Worm (Caenorhabditis elegans) whole organism, midembryonic: ENCODE data around the gene F22F7.4.

Source experiments
- T22C8.4 ChIP-seq: fragments of 200-800 bp; sonication (Bioruptor generic); IDR thresholded peaks from 2 replicates; pipeline ENCODE4 v1.3.6; 2022; ENCODE audit warnings: missing genetic modification characterization, missing compliant biosample characterization
- cog-1 ChIP-seq: sonication (generic microtip); optimal IDR thresholded peaks from 2 replicates; lab custom pipeline; 2016; ENCODE audit warnings: missing genetic modification characterization, missing compliant biosample characterization
- flt-1 ChIP-seq: fragments of 200-800 bp; sonication (Bioruptor generic); IDR thresholded peaks from 2 replicates; pipeline ENCODE4 v1.3.6; 2022; ENCODE audit warnings: missing genetic modification characterization, missing compliant biosample characterization
- klf-2 ChIP-seq: fragments of 200-800 bp; sonication (Bioruptor generic); conservative IDR thresholded peaks from 2 replicates; pipeline ENCODE4 v1.3.6; 2022; ENCODE audit warnings: missing genetic modification reagents, missing genetic modification characterization, missing compliant biosample characterization
- med-1 ChIP-seq: sonication (generic microtip); optimal IDR thresholded peaks from 2 replicates; lab custom pipeline; 2017; ENCODE audit warnings: missing genetic modification characterization, mild to moderate bottlenecking, missing compliant biosample characterization, antibody characterized with exemption, missing genetic modification reagents; ENCODE audit not compliant: insufficient read depth
- ref-1 ChIP-seq: fragments of 200-800 bp; sonication (Bioruptor generic); conservative IDR thresholded peaks from 2 replicates; pipeline ENCODE4 v1.3.6; 2022; ENCODE audit warnings: missing genetic modification reagents, missing genetic modification characterization, missing compliant biosample characterization
- tab-1 ChIP-seq: fragments of 200-800 bp; sonication (Bioruptor generic); IDR thresholded peaks from 2 replicates; pipeline ENCODE4 v1.3.6; 2022; ENCODE audit warnings: missing genetic modification characterization, missing compliant biosample characterization
- ztf-23 ChIP-seq: fragments of 200-800 bp; sonication (Bioruptor generic); IDR thresholded peaks from 2 replicates; pipeline ENCODE4 v1.3.6; 2022; ENCODE audit warnings: missing genetic modification reagents, missing genetic modification characterization, missing compliant biosample characterization
- ztf-29 ChIP-seq: fragments of 200-800 bp; sonication (Bioruptor generic); IDR thresholded peaks from 2 replicates; pipeline ENCODE4 v1.3.6; 2022; ENCODE audit warnings: missing genetic modification reagents, missing genetic modification characterization, missing compliant biosample characterization

The F22F7.4 gene

DNA sequence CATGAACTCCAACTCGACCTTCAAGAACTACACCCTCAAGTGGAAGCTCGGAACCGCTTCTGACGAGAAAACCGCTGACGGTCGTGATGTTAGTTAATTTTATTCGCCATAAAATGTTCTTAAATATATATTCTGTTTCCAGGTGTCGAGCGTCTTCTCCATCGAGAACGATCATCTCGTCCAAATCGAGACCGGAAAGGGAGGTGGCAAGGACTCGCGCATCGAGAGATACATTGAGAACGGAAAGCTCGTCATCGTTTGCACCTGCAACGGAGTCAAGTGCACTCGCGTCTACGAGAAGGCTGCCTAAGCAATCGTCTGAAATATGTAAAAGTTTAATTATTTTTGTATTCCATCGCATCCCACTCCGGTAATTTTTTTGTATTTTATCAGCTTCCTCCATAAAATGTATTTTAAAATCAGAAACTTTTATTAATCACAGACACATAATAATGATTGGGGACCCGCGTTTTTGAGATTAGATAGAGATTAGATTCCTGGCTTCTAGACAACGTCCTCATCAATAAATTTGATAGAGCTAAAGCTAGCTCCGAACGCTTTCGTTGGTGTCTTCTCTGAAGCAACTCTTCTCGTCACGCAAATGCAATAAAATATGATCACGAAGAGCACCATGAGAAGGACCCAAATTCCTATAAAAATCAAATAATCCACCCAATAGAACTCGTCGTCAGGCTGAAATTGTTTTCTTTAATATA lies 37.0 kb downstream of the F22F7.4 start:
- TF ChIP-seq ztf-29 (GFP tag; lab: Robert Waterston, UW) (no peak), flt-1 (no peak), klf-2 (GFP tag; lab: Robert Waterston, UW) (no peak), ref-1 (no peak), T22C8.4 (GFP tag; lab: Robert Waterston, UW) (no peak), med-1 (GFP tag; lab: Kevin White, UChicago) (no peak), ztf-23 (GFP tag; lab: Robert Waterston, UW) (no peak)

DNA sequence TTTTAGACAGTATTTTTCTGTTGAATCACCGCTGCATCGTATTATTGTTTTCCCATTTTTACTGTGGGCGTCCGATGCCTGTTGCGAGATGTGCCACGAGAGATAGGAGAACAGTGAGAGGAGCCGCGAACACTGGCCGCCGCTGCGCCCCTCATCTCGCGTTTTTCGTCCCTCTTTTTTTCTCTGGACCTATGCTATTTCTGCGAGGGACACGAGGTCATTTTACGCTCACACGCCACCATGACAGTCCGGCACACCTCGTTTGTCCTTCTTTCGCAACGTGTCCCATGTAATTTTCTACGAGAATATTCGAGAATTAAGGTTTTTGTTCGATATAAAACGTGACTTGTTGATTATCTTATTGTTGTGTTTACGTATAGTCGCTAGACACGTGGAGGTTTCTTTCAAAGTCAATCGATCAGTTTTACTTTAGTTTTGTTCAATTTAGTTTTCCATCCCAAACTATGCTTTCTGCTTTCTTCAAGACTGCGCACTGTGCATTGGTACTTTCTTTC lies 37.8 kb downstream of the F22F7.4 start, which contains the start of gene lbp-9:
Gene lbp-9, plus strand, starts transcription at position 465 of the 515 bp plus-strand sequence.
- TF ChIP-seq klf-2 (GFP tag; lab: Robert Waterston, UW) (no peak), cog-1 (tag; lab: Kevin White, UChicago) (no peak), ztf-29 (GFP tag; lab: Robert Waterston, UW) (no peak), T22C8.4 (GFP tag; lab: Robert Waterston, UW) (no peak), flt-1 (no peak), med-1 (GFP tag; lab: Kevin White, UChicago) (no peak), ref-1 (no peak), tab-1 (GFP tag; lab: Robert Waterston, UW) (no peak)

- no peak for TF ChIP-seq ref-1
- TF ChIP-seq klf-2 (GFP tag; lab: Robert Waterston, UW), result no peak
- no peak for TF ChIP-seq T22C8.4 (GFP tag; lab: Robert Waterston, UW)
- TF ChIP-seq med-1 (GFP tag; lab: Kevin White, UChicago), result no peak
Observed at ce11 chrV:2067419-2067818, 38.5 kb downstream of the F22F7.4 start.

- TF ChIP-seq med-1 (GFP tag; lab: Kevin White, UChicago) (no peak), cog-1 (tag; lab: Kevin White, UChicago) (no peak), tab-1 (GFP tag; lab: Robert Waterston, UW) (no peak), ztf-29 (GFP tag; lab: Robert Waterston, UW) (no peak), flt-1 (no peak)
Observed at ce11 chrV:2066780-2067179, 39.1 kb downstream of the F22F7.4 start, which contains the start of gene nhr-86. nhr-86 (minus strand) TSS chrV:2066850.

DNA sequence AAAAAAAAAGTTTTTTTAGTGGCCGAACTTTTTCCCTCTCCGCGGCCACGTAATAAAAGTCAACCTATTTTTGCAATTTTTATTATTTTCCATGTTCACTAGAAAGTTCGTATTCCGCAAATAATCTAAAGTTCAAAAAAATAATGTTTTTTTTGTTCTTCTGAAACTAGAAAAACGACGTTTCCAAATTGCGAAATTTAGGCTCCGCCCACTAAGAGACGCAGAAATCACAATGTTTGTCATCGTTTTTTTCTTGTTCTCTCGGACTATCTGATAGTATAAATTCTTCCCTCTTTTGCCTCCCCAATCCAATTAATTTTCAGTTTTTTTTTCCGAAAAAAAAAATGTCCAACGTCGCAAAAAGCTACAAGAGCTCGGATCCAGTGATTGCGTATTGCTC lies 48.6 kb downstream of the F22F7.4 start, which contains the start of gene comt-3:
Gene comt-3, plus strand, starts transcription at position 214 of the 400 bp plus-strand sequence.
- no peak for TF ChIP-seq klf-2 (GFP tag; lab: Robert Waterston, UW)
- TF ChIP-seq tab-1 (GFP tag; lab: Robert Waterston, UW), result no peak
- no peak for TF ChIP-seq ztf-23 (GFP tag; lab: Robert Waterston, UW)
- no peak for TF ChIP-seq cog-1 (tag; lab: Kevin White, UChicago)
- TF ChIP-seq ztf-29 (GFP tag; lab: Robert Waterston, UW), result no peak
- no peak for TF ChIP-seq flt-1
- no peak for TF ChIP-seq ref-1
- no peak for TF ChIP-seq T22C8.4 (GFP tag; lab: Robert Waterston, UW)

DNA sequence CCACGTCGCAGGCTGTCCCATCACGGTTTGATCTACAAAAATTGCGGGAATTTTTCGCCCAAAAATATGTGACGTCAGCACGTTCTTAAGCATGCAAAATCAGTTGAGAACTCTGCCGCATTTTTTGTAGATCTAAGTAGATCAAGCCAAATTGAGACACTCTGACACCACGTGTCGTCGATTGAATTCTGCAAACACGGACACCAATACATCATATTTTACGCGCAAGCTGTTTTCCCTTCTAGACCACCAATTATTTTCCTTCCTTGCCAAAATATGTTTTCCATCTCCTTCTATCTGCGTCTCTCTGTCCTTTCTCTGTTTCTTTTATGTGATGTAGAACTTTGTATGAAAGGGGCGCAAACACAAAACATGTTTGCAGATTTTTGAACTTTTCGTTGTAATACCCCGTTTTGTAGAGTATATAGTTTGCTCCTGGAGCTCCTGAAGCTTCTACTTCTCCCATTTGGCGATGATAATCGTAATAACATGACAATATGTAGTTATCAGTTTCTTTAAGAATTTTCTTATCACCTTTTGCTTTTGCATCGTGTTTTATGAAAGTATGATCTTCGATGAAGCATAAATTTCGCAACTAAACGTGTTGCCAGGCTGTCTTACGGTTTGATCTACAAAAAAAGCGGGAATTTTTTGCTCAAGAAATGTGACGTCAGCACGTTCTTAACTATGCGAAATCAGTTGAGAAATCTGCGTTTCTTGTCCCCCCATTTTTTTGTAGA lies 49.9 kb downstream of the F22F7.4 start:
- TF ChIP-seq klf-2 (GFP tag; lab: Robert Waterston, UW) (no peak), ztf-23 (GFP tag; lab: Robert Waterston, UW) (no peak), ref-1 (no peak), med-1 (GFP tag; lab: Kevin White, UChicago) (no peak), tab-1 (GFP tag; lab: Robert Waterston, UW) (no peak)

DNA sequence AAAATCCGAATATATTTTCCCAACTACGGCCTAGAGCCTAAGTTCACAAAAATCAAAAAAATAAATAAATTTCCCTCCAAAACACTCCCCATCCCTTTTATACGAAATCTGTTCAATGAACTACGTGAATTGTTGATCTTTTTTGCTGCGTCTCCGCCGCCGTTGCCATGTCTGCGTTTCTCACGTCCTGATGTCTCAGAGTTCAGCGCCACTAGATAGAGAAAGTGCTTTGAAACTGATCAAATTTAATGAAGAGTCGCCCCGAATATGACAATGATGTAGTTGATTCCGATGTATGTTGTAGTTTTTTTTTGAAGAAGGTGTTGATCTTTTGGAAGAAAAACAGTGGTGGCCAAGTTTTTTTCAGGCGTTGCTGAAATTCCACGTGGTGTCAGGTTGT lies 51.6 kb downstream of the F22F7.4 start:
- TF ChIP-seq cog-1 (tag; lab: Kevin White, UChicago), result no peak
- no peak for TF ChIP-seq med-1 (GFP tag; lab: Kevin White, UChicago)
- no peak for TF ChIP-seq tab-1 (GFP tag; lab: Robert Waterston, UW)
- no peak for TF ChIP-seq flt-1
- TF ChIP-seq ztf-29 (GFP tag; lab: Robert Waterston, UW), result no peak
- TF ChIP-seq klf-2 (GFP tag; lab: Robert Waterston, UW), result no peak
- TF ChIP-seq ztf-23 (GFP tag; lab: Robert Waterston, UW), result no peak
- TF ChIP-seq ref-1, result no peak
- TF ChIP-seq T22C8.4 (GFP tag; lab: Robert Waterston, UW), result no peak
